Fruit fly (Drosophila melanogaster): Measurements from ENCODE around the gene subdued.

The subdued gene

dm6 chr3R:19627792-19628522 is 14.6 kb downstream of the subdued start (continued):
- no peak for TF ChIP-seq Opbp (GFP tag; IDR thresholded peaks at IDR 0.05; ENCODE audit: partially characterized antibody)
- TF ChIP-seq croc (GFP tag; conservative IDR thresholded peaks at IDR 0.05), result no peak
- no peak for TF ChIP-seq sqz (GFP tag; optimal IDR thresholded peaks at IDR 0.05)
- TF ChIP-seq dm (GFP tag; optimal IDR thresholded peaks at IDR 0.05), result no peak
- TF ChIP-seq CG7963 (GFP tag; IDR thresholded peaks at IDR 0.05; ENCODE audit: partially characterized antibody), result no peak
- TF ChIP-seq tx (GFP tag; optimal IDR thresholded peaks at IDR 0.05), result no peak
- no peak for TF ChIP-seq CG10366 (GFP tag; IDR thresholded peaks at IDR 0.05)
- TF ChIP-seq Atf3 (GFP tag; optimal IDR thresholded peaks at IDR 0.05), result no peak
- TF ChIP-seq ro (GFP tag; IDR thresholded peaks at IDR 0.05), result no peak
- TF ChIP-seq fu2 (GFP tag; optimal IDR thresholded peaks at IDR 0.05), result no peak
- TF ChIP-seq Jarid2 (GFP tag; optimal IDR thresholded peaks at IDR 0.05), result peak; percentile 40
- no peak for TF ChIP-seq twi (tag; optimal IDR thresholded peaks at IDR 0.05)
- TF ChIP-seq p53 (GFP tag; optimal IDR thresholded peaks at IDR 0.05), result no peak
- TF ChIP-seq Adf1 (GFP tag; IDR thresholded peaks at IDR 0.05), result no peak
- no peak for TF ChIP-seq Chrac-16 (GFP tag; optimal IDR thresholded peaks at IDR 0.05)
- TF ChIP-seq sug (tag; optimal IDR thresholded peaks at IDR 0.05), result no peak
- no peak for TF ChIP-seq hth (optimal IDR thresholded peaks at IDR 0.05)
- TF ChIP-seq CG9932 (GFP tag; IDR thresholded peaks at IDR 0.05), result no peak
- TF ChIP-seq Nf-YC (tag; optimal IDR thresholded peaks at IDR 0.05), result peak; percentile 43
- peak; percentile 60; the same call in 1 of the 3 replicates for TF ChIP-seq dysf (GFP tag; IDR thresholded peaks at IDR 0.05)
- no peak for TF ChIP-seq knrl (GFP tag; IDR thresholded peaks at IDR 0.05; ENCODE audit: partially characterized antibody)
- TF ChIP-seq D19B (GFP tag; optimal IDR thresholded peaks at IDR 0.05), result peak; percentile 92
- TF ChIP-seq tin (GFP tag; optimal IDR thresholded peaks at IDR 0.05), result peak; percentile 42
- TF ChIP-seq Max (GFP tag; optimal IDR thresholded peaks at IDR 0.05), result peak; percentile 54
- no peak for TF ChIP-seq dan (GFP tag; IDR thresholded peaks at IDR 0.05)
- no peak for TF ChIP-seq CG18476 (GFP tag; optimal IDR thresholded peaks at IDR 0.05)
- TF ChIP-seq Sin3A (optimal IDR thresholded peaks at IDR 0.05), result no peak
- no peak for TF ChIP-seq CG1647 (GFP tag; optimal IDR thresholded peaks at IDR 0.05)
- no peak for TF ChIP-seq CG18619 (GFP tag; optimal IDR thresholded peaks at IDR 0.05)
- TF ChIP-seq CG15479 (GFP tag; optimal IDR thresholded peaks at IDR 0.05), result no peak
- TF ChIP-seq CG2116 (GFP tag; optimal IDR thresholded peaks at IDR 0.05), result no peak
- TF ChIP-seq zfh2 (GFP tag; optimal IDR thresholded peaks at IDR 0.05), result no peak
- TF ChIP-seq kah (GFP tag; optimal IDR thresholded peaks at IDR 0.05), result no peak
- TF ChIP-seq trem (tag; optimal IDR thresholded peaks at IDR 0.05), result peak; percentile 27
- TF ChIP-seq CG11696 (GFP tag; IDR thresholded peaks at IDR 0.05), result no peak
- no peak for TF ChIP-seq CG11695 (GFP tag; IDR thresholded peaks at IDR 0.05)
- TF ChIP-seq H15 (GFP tag; IDR thresholded peaks at IDR 0.05), result no peak
- TF ChIP-seq CG12071 (GFP tag; optimal IDR thresholded peaks at IDR 0.05), result peak; percentile 34
- TF ChIP-seq BtbVII (GFP tag; optimal IDR thresholded peaks at IDR 0.05), result peak; percentile 40
- no peak for TF ChIP-seq Kr (GFP tag; optimal IDR thresholded peaks at IDR 0.05)
- peak in 1 of 2 experiments; percentile 60 for TF ChIP-seq pan (optimal IDR thresholded peaks at IDR 0.05)
- TF ChIP-seq pan (GFP tag; optimal IDR thresholded peaks at IDR 0.05 in 1 of 2, IDR thresholded peaks at IDR 0.05 in 1 of 2), result peak in 1 of 2 experiments; percentile 29
- no peak for TF ChIP-seq Ravus (GFP tag; IDR thresholded peaks at IDR 0.05)
- peak; percentile 56 for TF ChIP-seq CG17829 (tag; optimal IDR thresholded peaks at IDR 0.05)
- peak in 1 of 2 experiments; percentile 20 for TF ChIP-seq dpn (GFP tag; optimal IDR thresholded peaks at IDR 0.05)
- peak; percentile 31 for TF ChIP-seq CG15696 (tag; optimal IDR thresholded peaks at IDR 0.05)
- TF ChIP-seq CG12155 (GFP tag; optimal IDR thresholded peaks at IDR 0.05), result no peak
- TF ChIP-seq CG11398 (GFP tag; optimal IDR thresholded peaks at IDR 0.05), result no peak
- no peak for TF ChIP-seq fd64A (GFP tag; optimal IDR thresholded peaks at IDR 0.05)
- no peak for TF ChIP-seq CG11085 (GFP tag; IDR thresholded peaks at IDR 0.05)
- TF ChIP-seq danr (GFP tag; IDR thresholded peaks at IDR 0.05), result no peak
- TF ChIP-seq CG14710 (tag; optimal IDR thresholded peaks at IDR 0.05), result peak; percentile 62

Data from whole organism, embryonic.